Worm (Caenorhabditis elegans) whole organism, young adult: Measurements from ENCODE around the gene Y67D2.2.

Source experiments
- B0035.1 ChIP-seq: sonication (generic microtip); optimal IDR thresholded peaks from 2 replicates; lab custom pipeline; 2016; ENCODE audit warnings: missing genetic modification characterization, mild to moderate bottlenecking, missing compliant biosample characterization, missing genotype, missing genetic modification reagents
- B0336.3 ChIP-seq: fragments of 200-800 bp; sonication (Bioruptor generic); IDR thresholded peaks from 2 replicates; pipeline ENCODE4 v1.3.6; 2022; ENCODE audit warnings: missing genetic modification characterization, missing compliant biosample characterization
- C06A6.2 ChIP-seq: fragments of 200-800 bp; sonication (Bioruptor generic); conservative IDR thresholded peaks from 2 replicates; pipeline ENCODE4 v1.3.6; 2022; ENCODE audit warnings: missing genetic modification characterization, missing compliant biosample characterization
- ZK185.1 ChIP-seq: sonication (generic microtip); optimal IDR thresholded peaks from 2 replicates; lab custom pipeline; 2016; ENCODE audit warnings: mild to moderate bottlenecking, missing genetic modification characterization, missing compliant biosample characterization; ENCODE audit not compliant: poor library complexity, severe bottlenecking
- aptf-3 ChIP-seq: fragments of 200-800 bp; sonication (Bioruptor generic); IDR thresholded peaks from 2 replicates; pipeline ENCODE4 v1.3.6; 2022; ENCODE audit warnings: missing genetic modification characterization, missing compliant biosample characterization
- ceh-40 ChIP-seq: fragments of 200-800 bp; sonication (Bioruptor generic); IDR thresholded peaks from 2 replicates; pipeline ENCODE4 v1.3.6; 2022; ENCODE audit warnings: missing genetic modification characterization, missing compliant biosample characterization
- hlh-26 ChIP-seq: fragments of 200-800 bp; sonication (Bioruptor generic); conservative IDR thresholded peaks from 2 replicates; pipeline ENCODE4 v1.3.6; 2022; ENCODE audit warnings: missing genetic modification reagents, missing genetic modification characterization, missing compliant biosample characterization
- madf-10 ChIP-seq: sonication (generic microtip); optimal IDR thresholded peaks from 2 replicates; lab custom pipeline; 2016; ENCODE audit warnings: mild to moderate bottlenecking, missing genetic modification characterization, missing compliant biosample characterization
- nfyb-1 ChIP-seq: fragments of 200-800 bp; sonication (Bioruptor generic); IDR thresholded peaks from 2 replicates; pipeline ENCODE4 v1.3.6; 2022; ENCODE audit warnings: missing genetic modification reagents, missing genetic modification characterization, missing compliant biosample characterization
- sptf-2 ChIP-seq: fragments of 200-800 bp; sonication (Bioruptor generic); optimal IDR thresholded peaks from 2 replicates; lab custom pipeline; 2018; ENCODE audit warnings: mild to moderate bottlenecking, missing genetic modification characterization, missing compliant biosample characterization
- unc-62 ChIP-seq: fragments of 150-350 bp; optimal IDR thresholded peaks from 2 replicates; lab custom pipeline; 2014; ENCODE audit warnings: missing biosample characterization, missing genetic modification reagents, missing genetic modification characterization

ce11 chrIII:1610938-1611337 is 52.3 kb downstream of the Y67D2.2 start:
- TF ChIP-seq B0035.1 (tag; lab: Kevin White, UChicago): no peak
- TF ChIP-seq nfyb-1 (GFP tag; lab: Robert Waterston, UW): no peak
- no peak for TF ChIP-seq hlh-26 (GFP tag; lab: Robert Waterston, UW)
- no peak for TF ChIP-seq ceh-40
- TF ChIP-seq unc-62: no peak
- TF ChIP-seq B0336.3 (GFP tag; lab: Robert Waterston, UW): no peak
- no peak for TF ChIP-seq C06A6.2 (GFP tag; lab: Robert Waterston, UW)
- no peak for TF ChIP-seq sptf-2
- no peak for TF ChIP-seq ZK185.1 (tag; lab: Kevin White, UChicago)
- no peak for TF ChIP-seq madf-10
- TF ChIP-seq aptf-3 (GFP tag; lab: Robert Waterston, UW): no peak
